Fruit fly (Drosophila melanogaster) whole organism, embryonic: Measurements from ENCODE around the gene CG32590.

Experiments
- CG10209 ChIP-seq: fragments of 200-800 bp; sonication (Bioruptor generic); optimal IDR thresholded peaks from 3 replicates; lab custom pipeline; 2017; ENCODE audit warnings: missing biosample characterization, mild to moderate bottlenecking, missing genetic modification characterization, missing genetic modification reagents
- CG11504 ChIP-seq: fragments of 200-800 bp; sonication (Bioruptor generic); optimal IDR thresholded peaks from 3 replicates; lab custom pipeline; 2019; ENCODE audit warnings: missing biosample characterization, mild to moderate bottlenecking, missing genetic modification characterization, moderate library complexity
- CG12744 ChIP-seq: fragments of 200-800 bp; sonication (Bioruptor generic); optimal IDR thresholded peaks from 2 replicates; lab custom pipeline; 2016; ENCODE audit warnings: missing biosample characterization, missing genetic modification characterization
- CG16813 ChIP-seq: fragments of 200-800 bp; sonication (Bioruptor generic); IDR thresholded peaks from 3 replicates; pipeline ENCODE4 v1.3.6; 2022; ENCODE audit warnings: missing biosample characterization, missing genetic modification characterization; ENCODE audit not compliant: partially characterized antibody
- CG18011 ChIP-seq: fragments of 200-800 bp; sonication (Bioruptor generic); optimal IDR thresholded peaks from 2 replicates; lab custom pipeline; 2017; ENCODE audit warnings: missing biosample characterization, missing genetic modification characterization, mild to moderate bottlenecking, moderate library complexity, missing genotype
- CG2120 ChIP-seq: fragments of 200-800 bp; sonication (Bioruptor generic); optimal IDR thresholded peaks from 3 replicates; lab custom pipeline; 2016; ENCODE audit warnings: missing biosample characterization, missing genetic modification characterization
- CG2129 ChIP-seq: fragments of 200-800 bp; sonication (Bioruptor generic); IDR thresholded peaks from 2 replicates; pipeline ENCODE4 v1.3.6; 2022; ENCODE audit warnings: missing biosample characterization, missing genetic modification characterization; ENCODE audit not compliant: partially characterized antibody
- CG3163 ChIP-seq: fragments of 200-800 bp; sonication (Bioruptor generic); optimal IDR thresholded peaks from 3 replicates; lab custom pipeline; 2016; ENCODE audit warnings: missing biosample characterization, missing genetic modification characterization
- CG43689 ChIP-seq: fragments of 200-800 bp; sonication (Bioruptor generic); IDR thresholded peaks from 2 replicates; pipeline ENCODE4 v1.3.6; 2022; ENCODE audit warnings: missing biosample characterization, missing genetic modification characterization
- CG4617 ChIP-seq: fragments of 200-800 bp; sonication (Bioruptor generic); optimal IDR thresholded peaks from 3 replicates; lab custom pipeline; 2016; ENCODE audit warnings: missing biosample characterization, missing genetic modification characterization, borderline replicate concordance
- CG5245 ChIP-seq: fragments of 200-800 bp; sonication (Bioruptor generic); optimal IDR thresholded peaks from 3 replicates; lab custom pipeline; 2016; ENCODE audit warnings: missing biosample characterization, missing genetic modification characterization
- CG8290 ChIP-seq, 3 experiments: fragments of 200-800 bp; sonication (Bioruptor generic); optimal IDR thresholded peaks; 2 replicates each; lab custom pipeline; 2016 to 2019; ENCODE audit warnings: missing biosample characterization in 3 of 3, missing genetic modification characterization in 3 of 3, mild to moderate bottlenecking in 2 of 3, moderate library complexity in 1 of 3
- CG9215 ChIP-seq: fragments of 200-800 bp; sonication (Bioruptor generic); IDR thresholded peaks from 2 replicates; pipeline ENCODE4 v1.3.6; 2022; ENCODE audit warnings: missing biosample characterization, missing genetic modification characterization
- CkIIα-i1 ChIP-seq: fragments of 200-800 bp; sonication (Bioruptor generic); IDR thresholded peaks from 2 replicates; pipeline ENCODE4 v1.3.6; 2022; ENCODE audit warnings: missing biosample characterization, missing genetic modification characterization
- CrebB ChIP-seq: fragments of 200-800 bp; sonication (Bioruptor generic); optimal IDR thresholded peaks from 3 replicates; lab custom pipeline; 2018; ENCODE audit warnings: missing biosample characterization, mild to moderate bottlenecking, missing genetic modification characterization
- Ets97D ChIP-seq: fragments of 200-800 bp; sonication (Bioruptor generic); optimal IDR thresholded peaks from 3 replicates; lab custom pipeline; 2016; ENCODE audit warnings: missing biosample characterization, missing genetic modification characterization
- Fer2 ChIP-seq: fragments of 200-800 bp; sonication (Bioruptor generic); optimal IDR thresholded peaks from 2 replicates; lab custom pipeline; 2018; ENCODE audit warnings: missing biosample characterization, mild to moderate bottlenecking, missing genetic modification characterization, moderate library complexity
- HLH54F ChIP-seq: fragments of 200-800 bp; sonication (Bioruptor generic); optimal IDR thresholded peaks from 3 replicates; lab custom pipeline; 2016; ENCODE audit warnings: missing biosample characterization, missing genetic modification characterization
- Hr51 ChIP-seq, 2 experiments: fragments of 200-800 bp; sonication (Bioruptor generic); optimal IDR thresholded peaks; 2 replicates in 1 of 2; 3 replicates in 1 of 2; lab custom pipeline; 2016 to 2018; ENCODE audit warnings: missing biosample characterization in 2 of 2, missing genetic modification characterization in 2 of 2, mild to moderate bottlenecking in 1 of 2, moderate library complexity in 1 of 2
- MBD-R2 ChIP-seq: fragments of 200-800 bp; sonication (Bioruptor generic); IDR thresholded peaks from 2 replicates; pipeline ENCODE4 v1.3.6; 2022; ENCODE audit warnings: missing biosample characterization, missing genetic modification characterization
- MESR4 ChIP-seq: fragments of 200-800 bp; sonication (Bioruptor generic); optimal IDR thresholded peaks from 2 replicates; lab custom pipeline; 2018; ENCODE audit warnings: missing biosample characterization, mild to moderate bottlenecking, missing genetic modification characterization, moderate library complexity
- TFAM ChIP-seq: fragments of 200-800 bp; sonication (Bioruptor generic); optimal IDR thresholded peaks from 2 replicates; lab custom pipeline; 2017; ENCODE audit warnings: missing biosample characterization, missing genetic modification characterization, inconsistent platforms
- Taf1 ChIP-seq: fragments of 200-800 bp; sonication (Bioruptor generic); IDR thresholded peaks from 2 replicates; pipeline ENCODE4 v1.3.6; 2022; ENCODE audit warnings: missing biosample characterization, missing genetic modification characterization
- Usf ChIP-seq: fragments of 200-800 bp; sonication (Bioruptor generic); optimal IDR thresholded peaks from 2 replicates; lab custom pipeline; 2017; ENCODE audit warnings: missing genotype, missing biosample characterization, missing genetic modification characterization
- Xbp1 ChIP-seq: fragments of 200-800 bp; sonication (Bioruptor generic); optimal IDR thresholded peaks from 3 replicates; lab custom pipeline; 2016; ENCODE audit warnings: missing biosample characterization, mild to moderate bottlenecking, missing genetic modification characterization
- al ChIP-seq: fragments of 200-800 bp; sonication (Bioruptor generic); IDR thresholded peaks from 2 replicates; pipeline ENCODE4 v1.3.6; 2022; ENCODE audit warnings: missing biosample characterization, missing genetic modification characterization
- ap ChIP-seq: fragments of 200-800 bp; sonication (Bioruptor generic); IDR thresholded peaks from 2 replicates; pipeline ENCODE4 v1.3.6; 2022; ENCODE audit warnings: missing biosample characterization, missing genetic modification characterization
- ato ChIP-seq: fragments of 200-800 bp; sonication (Bioruptor generic); IDR thresholded peaks from 2 replicates; pipeline ENCODE4 v1.3.6; 2022; ENCODE audit warnings: missing biosample characterization, missing genetic modification characterization; ENCODE audit not compliant: partially characterized antibody
- cad ChIP-seq: fragments of >200 bp; optimal IDR thresholded peaks from 2 replicates; lab custom pipeline; 2017; ENCODE audit warnings: missing biosample characterization, missing genetic modification characterization
- cwo ChIP-seq: fragments of 200-800 bp; sonication (Bioruptor generic); optimal IDR thresholded peaks from 3 replicates; lab custom pipeline; 2017; ENCODE audit warnings: missing biosample characterization, missing genetic modification characterization, mild to moderate bottlenecking, moderate library complexity, missing genetic modification reagents
- dmrt11E ChIP-seq: fragments of 200-800 bp; sonication (Bioruptor generic); optimal IDR thresholded peaks from 3 replicates; lab custom pipeline; 2018; ENCODE audit warnings: missing biosample characterization, mild to moderate bottlenecking, missing genetic modification characterization, moderate library complexity
- dpn ChIP-seq, 2 experiments: fragments of 200-800 bp; sonication (Bioruptor generic); optimal IDR thresholded peaks; 3 replicates each; lab custom pipeline; 2016; ENCODE audit warnings: missing biosample characterization in 2 of 2, missing genetic modification characterization in 2 of 2
- gsb-n ChIP-seq: fragments of 200-800 bp; sonication (Bioruptor generic); optimal IDR thresholded peaks from 3 replicates; lab custom pipeline; 2018; ENCODE audit warnings: missing biosample characterization, mild to moderate bottlenecking, missing genetic modification characterization
- jing ChIP-seq: fragments of 200-800 bp; sonication (Bioruptor generic); optimal IDR thresholded peaks from 2 replicates; lab custom pipeline; 2018; ENCODE audit warnings: missing biosample characterization, mild to moderate bottlenecking, missing genetic modification characterization
- ken ChIP-seq: fragments of 200-800 bp; sonication (Bioruptor generic); IDR thresholded peaks from 3 replicates; pipeline ENCODE4 v1.3.6; 2022; ENCODE audit warnings: missing biosample characterization, missing genetic modification characterization
- lilli ChIP-seq: fragments of 200-800 bp; sonication (Bioruptor generic); optimal IDR thresholded peaks from 3 replicates; lab custom pipeline; 2016; ENCODE audit warnings: missing biosample characterization, missing genetic modification characterization
- nerfin-2 ChIP-seq: fragments of 200-800 bp; sonication (Bioruptor generic); IDR thresholded peaks from 2 replicates; pipeline ENCODE4 v1.3.6; 2022; ENCODE audit warnings: missing biosample characterization, missing genetic modification characterization; ENCODE audit not compliant: partially characterized antibody
- odd ChIP-seq: fragments of 200-800 bp; sonication (Bioruptor generic); optimal IDR thresholded peaks from 2 replicates; lab custom pipeline; 2017; ENCODE audit warnings: missing biosample characterization, mild to moderate bottlenecking, missing genetic modification characterization
- otp ChIP-seq: fragments of 200-800 bp; sonication (Bioruptor generic); IDR thresholded peaks from 3 replicates; pipeline ENCODE4, ENCODE4 v1.3.6; 2022; ENCODE audit warnings: missing biosample characterization, missing genetic modification characterization
- peb ChIP-seq: fragments of 200-800 bp; sonication (Bioruptor generic); IDR thresholded peaks from 2 replicates; pipeline ENCODE4 v1.3.6; 2022; ENCODE audit warnings: missing biosample characterization, missing genetic modification characterization
- sd ChIP-seq: fragments of 200-800 bp; sonication (Bioruptor generic); optimal IDR thresholded peaks from 3 replicates; lab custom pipeline; 2018; ENCODE audit warnings: missing biosample characterization, mild to moderate bottlenecking, missing genetic modification characterization, moderate library complexity
- slbo ChIP-seq: fragments of 200-800 bp; sonication (Bioruptor generic); IDR thresholded peaks from 2 replicates; pipeline ENCODE4 v1.3.6; 2022; ENCODE audit warnings: missing biosample characterization, missing genetic modification characterization
- slp2 ChIP-seq: fragments of 200-800 bp; sonication (Bioruptor generic); optimal IDR thresholded peaks from 2 replicates; lab custom pipeline; 2016; ENCODE audit warnings: missing biosample characterization, missing genetic modification characterization
- tup ChIP-seq: fragments of 200-800 bp; sonication (Bioruptor generic); optimal IDR thresholded peaks from 2 replicates; lab custom pipeline; 2016; ENCODE audit warnings: missing biosample characterization, mild to moderate bottlenecking, missing genetic modification characterization, moderate library complexity
- vfl ChIP-seq: fragments of 200-800 bp; sonication (Bioruptor generic); optimal IDR thresholded peaks from 2 replicates; lab custom pipeline; 2016; ENCODE audit warnings: missing biosample characterization, missing genetic modification characterization
- vvl ChIP-seq: fragments of 200-800 bp; sonication (Bioruptor generic); IDR thresholded peaks from 2 replicates; pipeline ENCODE4 v1.3.6; 2022; ENCODE audit warnings: missing biosample characterization, missing genetic modification characterization
- yki ChIP-seq: fragments of >200 bp; optimal IDR thresholded peaks from 3 replicates; lab custom pipeline; 2018
- zen2 ChIP-seq: fragments of 200-800 bp; sonication (Bioruptor generic); IDR thresholded peaks from 3 replicates; pipeline ENCODE4 v1.3.6; 2022; ENCODE audit warnings: missing biosample characterization, missing genetic modification characterization; ENCODE audit not compliant: partially characterized antibody
- zfh1 ChIP-seq: fragments of 200-800 bp; sonication (Bioruptor generic); IDR thresholded peaks from 3 replicates; pipeline ENCODE4 v1.3.6; 2022; ENCODE audit warnings: missing biosample characterization, missing genetic modification characterization

The CG32590 gene

DNA sequence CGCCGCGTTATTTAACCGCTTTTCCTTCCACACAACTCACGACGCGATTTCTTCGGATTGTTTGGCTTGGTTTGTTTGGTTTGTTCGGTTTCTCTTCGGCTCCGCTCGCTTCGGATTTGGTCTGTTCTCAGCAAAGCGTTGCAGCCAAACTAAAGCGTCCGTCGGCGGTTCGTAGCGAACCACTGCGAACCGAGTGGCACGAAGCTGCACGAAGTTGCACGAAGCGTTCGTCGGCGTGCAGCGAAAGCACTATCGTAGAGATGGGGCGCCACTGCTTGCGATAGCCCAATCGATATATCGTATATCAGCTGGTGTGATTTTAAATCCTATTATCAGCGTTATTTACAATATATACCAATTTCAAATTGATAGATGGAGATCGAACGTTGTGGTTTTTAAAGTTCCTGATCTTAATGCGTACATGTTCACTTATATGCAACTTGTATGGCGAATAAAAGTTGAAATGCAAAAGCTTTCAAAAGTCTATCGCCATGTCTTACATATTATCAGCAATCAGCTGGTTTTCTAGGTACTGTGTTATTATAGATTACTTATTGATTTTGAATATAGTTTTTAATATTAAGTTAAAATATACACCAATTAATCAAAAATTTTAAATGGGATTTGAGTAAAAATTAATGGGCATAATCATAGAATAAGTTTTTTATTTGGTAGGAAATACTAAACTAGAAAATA is 12.8 kb downstream of the CG32590 start, which contains the start of gene rut (continued):
- no peak for TF ChIP-seq lilli (GFP tag; lab: Kevin White, UChicago)
- 0 out of 2 replicates have a peak, but pooled peaks have one; percentile 9 for TF ChIP-seq al
- TF ChIP-seq MBD-R2 (GFP tag; lab: Robert Waterston, UW) = peak; percentile 43; the same call in 1 of the 2 replicates
- no peak for TF ChIP-seq Hr51 (GFP tag; optimal IDR thresholded peaks at IDR 0.05; lab: Kevin White, UChicago)
- no peak for TF ChIP-seq TFAM (GFP tag; lab: Kevin White, UChicago)
- TF ChIP-seq CG4617 (GFP tag; lab: Kevin White, UChicago) = no peak
- TF ChIP-seq CG3163 = no peak
- TF ChIP-seq CrebB (tag; lab: Kevin White, UChicago) = no peak
- TF ChIP-seq ken (GFP tag; lab: Robert Waterston, UW) = no peak
- TF ChIP-seq Usf (GFP tag; lab: Kevin White, UChicago) = no peak
- TF ChIP-seq yki (lab: Kevin White, UChicago) = no peak
- no peak for TF ChIP-seq CG18011 (GFP tag; lab: Kevin White, UChicago)
- TF ChIP-seq slbo = peak; percentile 50; the same call in 1 of the 2 replicates
- no peak for TF ChIP-seq CG10209 (GFP tag; lab: Kevin White, UChicago)
- TF ChIP-seq gsb-n (tag; lab: Kevin White, UChicago) = no peak
- no peak for TF ChIP-seq CG5245 (GFP tag; lab: Kevin White, UChicago)
- TF ChIP-seq cad = no peak
- TF ChIP-seq CG43689 (GFP tag; lab: Robert Waterston, UW) = no peak
- no peak for TF ChIP-seq Xbp1
- no peak for TF ChIP-seq dpn (GFP tag; optimal IDR thresholded peaks at IDR 0.05; lab: Kevin White, UChicago)
- peak; percentile 65 for TF ChIP-seq CG2129
- no peak for TF ChIP-seq otp (GFP tag; lab: Robert Waterston, UW)
- peak; percentile 87 for TF ChIP-seq CG16813 (GFP tag; lab: Robert Waterston, UW)
- TF ChIP-seq zen2 (GFP tag; lab: Robert Waterston, UW) = peak; percentile 87
- 0 out of 3 replicates have a peak, but pooled peaks have one; percentile 9 for TF ChIP-seq zfh1
- no peak for TF ChIP-seq vfl (GFP tag; lab: Kevin White, UChicago)
- TF ChIP-seq CG2120 (GFP tag; lab: Kevin White, UChicago) = peak; percentile 32
- no peak for TF ChIP-seq tup
- no peak for TF ChIP-seq dmrt11E (tag; lab: Kevin White, UChicago)
- TF ChIP-seq slp2 (GFP tag; lab: Kevin White, UChicago) = no peak
- no peak for TF ChIP-seq peb (GFP tag; lab: Robert Waterston, UW)
- peak; percentile 35 for TF ChIP-seq Ets97D (GFP tag; lab: Kevin White, UChicago)
- no peak for TF ChIP-seq Fer2 (tag; lab: Kevin White, UChicago)
- TF ChIP-seq Taf1 (GFP tag; lab: Robert Waterston, UW) = no peak
- peak; percentile 23 for TF ChIP-seq HLH54F
- TF ChIP-seq ap (GFP tag; lab: Robert Waterston, UW) = no peak
- no peak for TF ChIP-seq CG11504 (tag; lab: Kevin White, UChicago)
- peak; percentile 84 for TF ChIP-seq nerfin-2
- TF ChIP-seq MESR4 (GFP tag; lab: Kevin White, UChicago) = peak; percentile 4
- peak; percentile 24 for TF ChIP-seq jing (GFP tag; lab: Kevin White, UChicago)
- TF ChIP-seq CG9215 = no peak
- peak; percentile 41 for TF ChIP-seq vvl (GFP tag; lab: Robert Waterston, UW)
- TF ChIP-seq CG12744 (GFP tag; lab: Kevin White, UChicago) = peak; percentile 25
- no peak for TF ChIP-seq CkIIα-i1 (GFP tag; lab: Robert Waterston, UW)
- TF ChIP-seq sd (tag; lab: Kevin White, UChicago) = no peak
- TF ChIP-seq cwo (GFP tag; lab: Kevin White, UChicago) = no peak
- TF ChIP-seq odd (GFP tag; lab: Kevin White, UChicago) = no peak
- TF ChIP-seq ato = peak; percentile 92; the same call in 1 of the 2 replicates
- peak; percentile 4 for TF ChIP-seq CG8290 (GFP tag; optimal IDR thresholded peaks at IDR 0.05; lab: Kevin White, UChicago)
- peak in 1 of 2 experiments; percentile 85 for TF ChIP-seq CG8290 (tag; optimal IDR thresholded peaks at IDR 0.05; lab: Kevin White, UChicago)
